Fruit fly (Drosophila melanogaster) whole organism, prepupa: ENCODE results near the gene Pdhb.
A peak's percentile ranks its signal among the peaks of the same experiment; 100 is the strongest.

Source experiments
- CG10631 ChIP-seq: fragments of 200-800 bp; sonication (Bioruptor generic); optimal IDR thresholded peaks from 2 replicates; lab custom pipeline; 2016; ENCODE audit warnings: missing biosample characterization, missing genetic modification characterization
- CG10669 ChIP-seq: fragments of 200-800 bp; sonication (Bioruptor generic); optimal IDR thresholded peaks from 3 replicates; lab custom pipeline; 2018; ENCODE audit warnings: missing biosample characterization, mild to moderate bottlenecking, missing genetic modification characterization, moderate library complexity
- CG1621 ChIP-seq: fragments of 200-800 bp; sonication (Bioruptor generic); optimal IDR thresholded peaks from 3 replicates; lab custom pipeline; 2018; ENCODE audit warnings: missing biosample characterization, mild to moderate bottlenecking, missing genetic modification characterization
- CG16779 ChIP-seq: fragments of 200-800 bp; sonication (Bioruptor generic); optimal IDR thresholded peaks from 3 replicates; lab custom pipeline; 2017; ENCODE audit warnings: missing biosample characterization, mild to moderate bottlenecking, missing genetic modification characterization
- CG31627 ChIP-seq: fragments of 200-800 bp; sonication (Bioruptor generic); optimal IDR thresholded peaks from 3 replicates; lab custom pipeline; 2016; ENCODE audit warnings: missing biosample characterization, missing genetic modification characterization
- CG32006 ChIP-seq: fragments of 200-800 bp; sonication (Bioruptor generic); optimal IDR thresholded peaks from 3 replicates; lab custom pipeline; 2017; ENCODE audit warnings: missing biosample characterization, mild to moderate bottlenecking, missing genetic modification characterization
- CG34406 ChIP-seq: fragments of 200-800 bp; sonication (Bioruptor generic); optimal IDR thresholded peaks from 3 replicates; lab custom pipeline; 2016; ENCODE audit warnings: missing biosample characterization, missing genetic modification characterization
- CG4318 ChIP-seq: fragments of 200-800 bp; sonication (Bioruptor generic); optimal IDR thresholded peaks from 3 replicates; lab custom pipeline; 2017; ENCODE audit warnings: missing biosample characterization, mild to moderate bottlenecking, missing genetic modification characterization
- CG6163 ChIP-seq: fragments of 200-800 bp; sonication (Bioruptor generic); IDR thresholded peaks from 3 replicates; pipeline ENCODE4 v1.3.6; 2022; ENCODE audit warnings: missing biosample characterization, missing genetic modification characterization
- CG6792 ChIP-seq: fragments of 200-800 bp; sonication (Bioruptor generic); optimal IDR thresholded peaks from 3 replicates; lab custom pipeline; 2016; ENCODE audit warnings: missing biosample characterization, missing genetic modification characterization
- CG7368 ChIP-seq: fragments of 200-800 bp; sonication (Bioruptor generic); optimal IDR thresholded peaks from 3 replicates; lab custom pipeline; 2016; ENCODE audit warnings: missing biosample characterization, missing genetic modification characterization
- Eip75B ChIP-seq: fragments of 200-800 bp; sonication (Bioruptor generic); optimal IDR thresholded peaks from 3 replicates; lab custom pipeline; 2016; ENCODE audit warnings: missing biosample characterization, missing genetic modification characterization
- Eip93F ChIP-seq: fragments of 200-800 bp; sonication (Bioruptor generic); optimal IDR thresholded peaks from 2 replicates; lab custom pipeline; 2016; ENCODE audit warnings: missing biosample characterization, mild to moderate bottlenecking, missing genetic modification characterization
- Ets21C ChIP-seq: fragments of 200-800 bp; sonication (Bioruptor generic); optimal IDR thresholded peaks from 3 replicates; lab custom pipeline; 2016; ENCODE audit warnings: missing biosample characterization, missing genetic modification characterization
- Gug ChIP-seq: fragments of 200-800 bp; sonication (Bioruptor generic); IDR thresholded peaks from 2 replicates; pipeline ENCODE4 v1.3.6; 2022; ENCODE audit warnings: missing biosample characterization, missing genetic modification characterization
- Hr38 ChIP-seq: sonication (Bioruptor generic); optimal IDR thresholded peaks from 2 replicates; lab custom pipeline; 2016; ENCODE audit warnings: missing biosample characterization, missing genetic modification characterization
- Hr39 ChIP-seq: fragments of 200-800 bp; sonication (Bioruptor generic); optimal IDR thresholded peaks from 2 replicates; lab custom pipeline; 2016; ENCODE audit warnings: missing biosample characterization, missing genetic modification characterization
- Met ChIP-seq: fragments of 200-800 bp; sonication (Bioruptor generic); optimal IDR thresholded peaks from 3 replicates; lab custom pipeline; 2016; ENCODE audit warnings: missing biosample characterization, missing genetic modification characterization
- OdsH ChIP-seq: fragments of 200-800 bp; sonication (Bioruptor generic); optimal IDR thresholded peaks from 3 replicates; lab custom pipeline; 2016; ENCODE audit warnings: missing biosample characterization, missing genetic modification characterization
- Smox ChIP-seq: fragments of 200-800 bp; sonication (Bioruptor generic); optimal IDR thresholded peaks from 3 replicates; lab custom pipeline; 2016; ENCODE audit warnings: missing biosample characterization, missing genetic modification characterization
- Sox102F ChIP-seq: fragments of 200-800 bp; sonication (Bioruptor generic); optimal IDR thresholded peaks from 2 replicates; lab custom pipeline; 2016; ENCODE audit warnings: missing biosample characterization, mild to moderate bottlenecking, missing genetic modification characterization
- Sox14 ChIP-seq: fragments of 200-800 bp; sonication (Bioruptor generic); optimal IDR thresholded peaks from 3 replicates; lab custom pipeline; 2016; ENCODE audit warnings: missing biosample characterization, missing genetic modification characterization
- achi ChIP-seq: fragments of 200-800 bp; sonication (Bioruptor generic); optimal IDR thresholded peaks from 3 replicates; lab custom pipeline; 2016; ENCODE audit warnings: missing biosample characterization, missing genetic modification characterization
- acj6 ChIP-seq: fragments of 200-800 bp; sonication (Bioruptor generic); optimal IDR thresholded peaks from 3 replicates; lab custom pipeline; 2016; ENCODE audit warnings: missing biosample characterization, missing genetic modification characterization
- cyc ChIP-seq: fragments of 200-800 bp; sonication (Bioruptor generic); optimal IDR thresholded peaks from 3 replicates; lab custom pipeline; 2016; ENCODE audit warnings: missing biosample characterization, missing genetic modification characterization
- eg ChIP-seq: fragments of 200-800 bp; sonication (Bioruptor generic); IDR thresholded peaks from 3 replicates; pipeline ENCODE4 v1.3.6; 2022; ENCODE audit warnings: missing biosample characterization, missing genetic modification characterization
- fd59A ChIP-seq: fragments of 200-800 bp; sonication (Bioruptor generic); optimal IDR thresholded peaks from 2 replicates; lab custom pipeline; 2017; ENCODE audit warnings: missing biosample characterization, mild to moderate bottlenecking, missing genetic modification characterization, missing genetic modification reagents
- fkh ChIP-seq: fragments of 200-800 bp; sonication (Bioruptor generic); optimal IDR thresholded peaks from 3 replicates; lab custom pipeline; 2017; ENCODE audit warnings: missing biosample characterization, mild to moderate bottlenecking, missing genetic modification characterization, moderate library complexity
- lz ChIP-seq: fragments of 200-800 bp; sonication (Bioruptor generic); optimal IDR thresholded peaks from 3 replicates; lab custom pipeline; 2016; ENCODE audit warnings: missing biosample characterization, missing genetic modification characterization
- svp ChIP-seq: fragments of 200-800 bp; sonication (Bioruptor generic); peaks from one replicate; lab custom pipeline; 2016; ENCODE audit warnings: missing biosample characterization, missing genetic modification characterization
- topi ChIP-seq: fragments of 200-800 bp; sonication (Bioruptor generic); optimal IDR thresholded peaks from 3 replicates; lab custom pipeline; 2016; ENCODE audit warnings: missing biosample characterization, missing genetic modification characterization
- vri ChIP-seq: fragments of 200-800 bp; sonication (Bioruptor generic); optimal IDR thresholded peaks from 3 replicates; lab custom pipeline; 2016; ENCODE audit warnings: missing biosample characterization, mild to moderate bottlenecking, missing genetic modification characterization

Gene Pdhb

dm6 chr3R:29157418-29158398, 44.8 kb downstream of the Pdhb start, which contains the start of gene rdog (continued):
- TF ChIP-seq Hr39 (peak; percentile 89), OdsH (GFP tag; lab: Kevin White, UChicago) (peak; percentile 83), CG6163 (GFP tag; lab: Robert Waterston, UW) (no peak), CG16779 (tag; lab: Kevin White, UChicago) (peak; percentile 65), CG10669 (GFP tag; lab: Kevin White, UChicago) (peak; percentile 78), Hr38 (GFP tag; lab: Kevin White, UChicago) (no peak), acj6 (GFP tag; lab: Kevin White, UChicago) (peak; percentile 88), achi (GFP tag; lab: Kevin White, UChicago) (peak; percentile 82), CG10631 (GFP tag; lab: Kevin White, UChicago) (peak; percentile 85), lz (peak; percentile 89), eg (peak; percentile 55)
- TF ChIP-seq, all 60 proteins: peak for 53

dm6 chr3R:29158721-29159120, 45.9 kb downstream of the Pdhb start:
- TF ChIP-seq svp (GFP tag; lab: Kevin White, UChicago), result peak; percentile 92
- no peak for TF ChIP-seq CG7368 (GFP tag; lab: Kevin White, UChicago)

- TF ChIP-seq CG31627 (GFP tag; lab: Kevin White, UChicago) (no peak), vri (GFP tag; lab: Kevin White, UChicago) (no peak), fkh (no peak), topi (GFP tag; lab: Kevin White, UChicago) (no peak), CG6163 (GFP tag; lab: Robert Waterston, UW) (no peak), CG4318 (GFP tag; lab: Kevin White, UChicago) (no peak), CG32006 (GFP tag; lab: Kevin White, UChicago) (no peak), svp (GFP tag; lab: Kevin White, UChicago) (peak; percentile 58)
Measured at dm6 chr3R:29159620-29160019, 46.7 kb downstream of the Pdhb start.

dm6 chr3R:29164930-29165693, 52.2 kb downstream of the Pdhb start, which contains the start of gene CG11898:
Gene CG11898, plus strand, starts transcription at chr3R:29165643.
- peak; percentile 28 for TF ChIP-seq CG6792
- TF ChIP-seq CG6163 (GFP tag; lab: Robert Waterston, UW), result peak; percentile 21; the same call in 1 of the 3 replicates
- peak; percentile 34 for TF ChIP-seq Hr39
- peak; percentile 81 for TF ChIP-seq svp (GFP tag; lab: Kevin White, UChicago)
- no peak for TF ChIP-seq CG4318 (GFP tag; lab: Kevin White, UChicago)
- peak; percentile 62 for TF ChIP-seq Met
- TF ChIP-seq fd59A, result no peak
- peak; percentile 11 for TF ChIP-seq Eip75B (GFP tag; lab: Kevin White, UChicago)
- TF ChIP-seq CG1621 (tag; lab: Kevin White, UChicago), result no peak
- peak; percentile 52 for TF ChIP-seq topi (GFP tag; lab: Kevin White, UChicago)
- peak; percentile 61 for TF ChIP-seq Sox102F (GFP tag; lab: Kevin White, UChicago)
- TF ChIP-seq Sox14 (GFP tag; lab: Kevin White, UChicago), result peak; percentile 22
- TF ChIP-seq CG34406 (GFP tag; lab: Kevin White, UChicago), result peak; percentile 18
- peak; percentile 47 for TF ChIP-seq lz
- TF ChIP-seq CG31627 (GFP tag; lab: Kevin White, UChicago), result peak; percentile 37
- TF ChIP-seq cyc (GFP tag; lab: Kevin White, UChicago), result no peak
- peak; percentile 68 for TF ChIP-seq vri (GFP tag; lab: Kevin White, UChicago)
- no peak for TF ChIP-seq Gug (GFP tag; lab: Robert Waterston, UW)
- peak; percentile 61 for TF ChIP-seq Smox (GFP tag; lab: Kevin White, UChicago)
- peak; percentile 42 for TF ChIP-seq Eip93F (GFP tag; lab: Kevin White, UChicago)
- TF ChIP-seq Ets21C (GFP tag; lab: Kevin White, UChicago), result peak; percentile 28
